Worm (Caenorhabditis elegans): ENCODE results near the gene mex-5.

DNA sequence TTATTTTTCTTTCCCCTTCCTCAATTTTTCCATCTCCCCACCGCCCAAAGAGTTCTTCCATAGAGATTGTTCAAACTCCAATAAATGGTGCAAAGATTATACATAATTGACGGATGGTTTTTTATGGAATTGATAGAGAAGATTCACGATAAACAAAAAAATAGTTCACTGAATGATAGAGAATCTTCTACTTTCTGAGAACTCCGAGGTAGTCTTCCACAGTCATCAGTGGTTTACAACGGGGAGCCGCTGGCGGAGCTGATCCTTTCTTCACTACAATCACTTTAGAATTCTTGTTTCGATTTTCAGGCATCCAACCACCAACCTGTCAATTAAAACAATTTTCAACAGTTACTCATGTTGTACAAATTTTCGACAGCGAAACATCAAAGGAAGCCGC, 2.5 kb downstream of the mex-5 start:
- TF ChIP-seq nhr-12 (tag; optimal IDR thresholded peaks at IDR 0.05): no peak
- no peak for TF ChIP-seq ama-1 (optimal IDR thresholded peaks at IDR 0.05)
- TF ChIP-seq dmd-4 (tag; optimal IDR thresholded peaks at IDR 0.05): no peak
- TF ChIP-seq unc-62 (GFP tag; optimal IDR thresholded peaks at IDR 0.05): no peak
- no peak for TF ChIP-seq fos-1 (tag; optimal IDR thresholded peaks at IDR 0.05)
- no peak for TF ChIP-seq R02D3.7 (tag; optimal IDR thresholded peaks at IDR 0.05)
- no peak for TF ChIP-seq ztf-4 (tag; optimal IDR thresholded peaks at IDR 0.05)
- no peak for TF ChIP-seq lin-13 (GFP tag; optimal IDR thresholded peaks at IDR 0.05)
